Worm (Caenorhabditis elegans) whole organism, early embryonic: ENCODE measurements around the gene bath-31.

Source experiments
- F13C5.2 ChIP-seq: sonication (generic microtip); optimal IDR thresholded peaks from 2 replicates; lab custom pipeline; 2017; ENCODE audit warnings: mild to moderate bottlenecking, missing genetic modification characterization, inconsistent platforms, missing compliant biosample characterization
- hmbx-1 ChIP-seq: sonication (generic microtip); optimal IDR thresholded peaks from 2 replicates; lab custom pipeline; 2016; ENCODE audit warnings: mild to moderate bottlenecking, missing genetic modification characterization, missing compliant biosample characterization
- scrt-1 ChIP-seq: fragments of 200-800 bp; sonication (Bioruptor generic); IDR thresholded peaks from 2 replicates; pipeline ENCODE4 v1.3.6; 2022; ENCODE audit warnings: missing genetic modification characterization, missing compliant biosample characterization
- tbx-37 ChIP-seq: fragments of 200-800 bp; sonication (Bioruptor generic); conservative IDR thresholded peaks from 2 replicates; pipeline ENCODE4 v1.3.6; 2022; ENCODE audit warnings: missing genetic modification reagents, missing genetic modification characterization, missing compliant biosample characterization

Gene bath-31

DNA sequence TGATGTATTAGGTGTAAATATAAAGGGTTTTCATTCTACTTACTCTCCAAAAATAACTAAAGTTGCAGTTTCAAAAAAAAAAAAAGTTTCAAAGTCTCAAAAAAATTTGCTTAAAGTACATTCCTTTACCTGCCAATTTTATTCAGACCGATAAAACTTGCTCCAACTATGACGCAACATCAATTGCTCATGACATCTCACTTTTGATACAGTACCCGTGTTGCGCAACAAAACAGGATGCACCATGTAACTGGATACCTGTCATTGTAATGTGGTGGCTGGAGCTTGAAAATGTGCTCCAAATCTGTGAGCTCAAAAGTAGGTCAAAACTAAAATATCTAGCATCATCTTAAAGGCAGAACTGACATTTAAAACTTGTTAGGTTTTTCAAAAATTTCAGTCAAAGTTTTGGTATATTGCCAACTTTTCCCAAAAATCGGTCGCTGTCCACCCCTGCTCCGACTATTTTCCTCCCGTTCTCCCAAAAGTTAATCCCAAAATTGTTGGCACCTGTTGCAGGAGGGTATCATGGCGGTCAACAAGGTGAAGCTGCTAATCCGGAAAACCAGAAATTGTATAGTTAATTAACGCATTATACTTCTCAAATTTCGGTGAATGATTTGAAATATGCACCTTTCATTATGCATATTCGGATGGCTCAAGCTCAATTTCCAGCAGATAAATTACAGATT lies 50.7 kb downstream of the bath-31 start, which contains the start of gene T24E12.2:
Gene T24E12.2, plus strand, starts transcription at position 642 of the 692 bp plus-strand sequence.
- TF ChIP-seq F13C5.2 (tag; lab: Kevin White, UChicago) (no peak), scrt-1 (GFP tag; lab: Robert Waterston, UW) (no peak), tbx-37 (GFP tag; lab: Robert Waterston, UW) (no peak), hmbx-1 (tag; lab: Kevin White, UChicago) (no peak)
